Worm (Caenorhabditis elegans) whole organism, L2 larva: Measurements from ENCODE around the gene paqr-3.

Experiments
- C34F6.9 ChIP-seq: fragments of 150-350 bp; optimal IDR thresholded peaks from 2 replicates; lab custom pipeline; 2014; ENCODE audit warnings: missing biosample characterization, missing genetic modification characterization
- F13H6.1 ChIP-seq: sonication (generic microtip); optimal IDR thresholded peaks from 2 replicates; lab custom pipeline; 2016; ENCODE audit warnings: missing genetic modification characterization, missing compliant biosample characterization
- Y55F3AM.14 ChIP-seq: fragments of 200-800 bp; sonication (Bioruptor generic); optimal IDR thresholded peaks from 2 replicates; lab custom pipeline; 2018; ENCODE audit warnings: mild to moderate bottlenecking, missing genetic modification characterization, missing compliant biosample characterization
- alr-1 ChIP-seq: fragments of 150-350 bp; optimal IDR thresholded peaks from 2 replicates; lab custom pipeline; 2014; ENCODE audit warnings: missing biosample characterization, missing genetic modification characterization
- ama-1 ChIP-seq: fragments of 150-350 bp; optimal IDR thresholded peaks from 2 replicates; lab custom pipeline; 2018; ENCODE audit warnings: inconsistent platforms
- ceh-16 ChIP-seq: fragments of 150-350 bp; optimal IDR thresholded peaks from 2 replicates; lab custom pipeline; 2014; ENCODE audit warnings: missing biosample characterization, missing genetic modification characterization
- ceh-82 ChIP-seq: fragments of 150-350 bp; optimal IDR thresholded peaks from 2 replicates; lab custom pipeline; 2014; ENCODE audit warnings: missing biosample characterization, missing genetic modification characterization
- crh-2 ChIP-seq: sonication (generic microtip); optimal IDR thresholded peaks from 2 replicates; lab custom pipeline; 2017; ENCODE audit warnings: missing biosample characterization, missing genetic modification characterization
- egl-27 ChIP-seq: sonication (generic microtip); optimal IDR thresholded peaks from 3 replicates; lab custom pipeline; 2017; ENCODE audit warnings: missing biosample characterization, missing genetic modification reagents, missing genetic modification characterization
- elt-1 ChIP-seq: fragments of 150-350 bp; optimal IDR thresholded peaks from 2 replicates; lab custom pipeline; 2014; ENCODE audit warnings: missing biosample characterization, missing genetic modification characterization
- elt-3 ChIP-seq: sonication (generic microtip); optimal IDR thresholded peaks from 2 replicates; lab custom pipeline; 2017; ENCODE audit warnings: missing biosample characterization, missing genetic modification characterization
- fos-1 ChIP-seq: fragments of 150-350 bp; optimal IDR thresholded peaks from 2 replicates; lab custom pipeline; 2014; ENCODE audit warnings: missing biosample characterization, missing genetic modification characterization
- lin-11 ChIP-seq: fragments of 150-350 bp; sonication (generic microtip); optimal IDR thresholded peaks from 2 replicates; lab custom pipeline; 2014; ENCODE audit warnings: missing biosample characterization, missing genetic modification characterization, inconsistent platforms, mixed read lengths
- lin-13 ChIP-seq: fragments of 150-350 bp; optimal IDR thresholded peaks from 2 replicates; lab custom pipeline; 2014; ENCODE audit warnings: missing biosample characterization, missing genetic modification reagents, missing genetic modification characterization
- mab-5 ChIP-seq: fragments of 150-350 bp; optimal IDR thresholded peaks from 2 replicates; lab custom pipeline; 2014; ENCODE audit warnings: missing biosample characterization, missing genetic modification characterization
- mbf-1 ChIP-seq: sonication (generic microtip); optimal IDR thresholded peaks from 2 replicates; lab custom pipeline; 2017; ENCODE audit warnings: missing biosample characterization, missing genetic modification characterization
- nhr-11 ChIP-seq: fragments of 150-350 bp; optimal IDR thresholded peaks from 2 replicates; lab custom pipeline; 2014; ENCODE audit warnings: missing biosample characterization, missing genetic modification characterization
- nhr-12 ChIP-seq: fragments of 150-350 bp; optimal IDR thresholded peaks from 2 replicates; lab custom pipeline; 2014; ENCODE audit warnings: missing biosample characterization, missing genetic modification characterization
- nhr-129 ChIP-seq: fragments of 150-350 bp; optimal IDR thresholded peaks from 2 replicates; lab custom pipeline; 2014; ENCODE audit warnings: missing biosample characterization, missing genetic modification characterization
- nhr-21 ChIP-seq: fragments of 150-350 bp; optimal IDR thresholded peaks from 2 replicates; lab custom pipeline; 2014; ENCODE audit warnings: missing biosample characterization, missing genetic modification characterization
- nhr-237 ChIP-seq: fragments of 150-350 bp; optimal IDR thresholded peaks from 2 replicates; lab custom pipeline; 2014; ENCODE audit warnings: missing biosample characterization, missing genetic modification characterization
- nhr-25 ChIP-seq: fragments of 150-350 bp; sonication (generic microtip); optimal IDR thresholded peaks from 3 replicates; lab custom pipeline; 2014; ENCODE audit warnings: missing biosample characterization, missing genetic modification characterization
- nhr-6 ChIP-seq: fragments of 150-350 bp; optimal IDR thresholded peaks from 2 replicates; lab custom pipeline; 2014; ENCODE audit warnings: missing biosample characterization, missing genetic modification characterization
- peb-1 ChIP-seq: fragments of 150-350 bp; optimal IDR thresholded peaks from 2 replicates; lab custom pipeline; 2014; ENCODE audit warnings: missing biosample characterization, missing genetic modification characterization
- sem-4 ChIP-seq: fragments of 150-350 bp; optimal IDR thresholded peaks from 2 replicates; lab custom pipeline; 2014; ENCODE audit warnings: missing biosample characterization, missing genetic modification reagents, missing genetic modification characterization
- sma-9 ChIP-seq, 2 experiments: fragments of 150-350 bp in 1 of 2; sonication (generic microtip) in 1 of 2; optimal IDR thresholded peaks; 2 replicates each; lab custom pipeline; 2014 to 2016; ENCODE audit warnings: missing genetic modification characterization in 2 of 2, mild to moderate bottlenecking in 1 of 2, missing biosample characterization in 1 of 2, missing compliant biosample characterization in 1 of 2, missing genetic modification reagents in 1 of 2, moderate library complexity in 1 of 2
- unc-39 ChIP-seq: fragments of 150-350 bp; optimal IDR thresholded peaks from 2 replicates; lab custom pipeline; 2014; ENCODE audit warnings: missing biosample characterization, missing genetic modification characterization
- unc-55 ChIP-seq: fragments of 150-350 bp; sonication (generic microtip); optimal IDR thresholded peaks from 3 replicates; lab custom pipeline; 2014; ENCODE audit warnings: missing biosample characterization, missing genetic modification reagents, missing genetic modification characterization
- ztf-1 ChIP-seq: fragments of 200-800 bp; sonication (Bioruptor generic); conservative IDR thresholded peaks from 2 replicates; pipeline ENCODE4 v1.3.6; 2022; ENCODE audit warnings: missing genetic modification characterization, missing compliant biosample characterization
- ztf-11 ChIP-seq: sonication (generic microtip); optimal IDR thresholded peaks from 2 replicates; lab custom pipeline; 2017; ENCODE audit warnings: missing biosample characterization, missing genetic modification characterization
- ztf-4 ChIP-seq: fragments of 150-350 bp; optimal IDR thresholded peaks from 2 replicates; lab custom pipeline; 2014; ENCODE audit warnings: missing biosample characterization, missing genetic modification characterization

paqr-3 gene

ce11 chrIV:14387766-14388553 lies 4.5 kb upstream of the paqr-3 start:
- TF ChIP-seq ztf-1 (GFP tag; lab: Robert Waterston, UW) (no peak), crh-2 (tag; lab: Kevin White, UChicago) (no peak), nhr-25 (no peak), peb-1 (tag; lab: Kevin White, UChicago) (no peak)

- no peak for TF ChIP-seq unc-55 (GFP tag; lab: Kevin White, UChicago)
- peak; percentile 14 for TF ChIP-seq nhr-129 (tag; lab: Kevin White, UChicago)
- no peak for TF ChIP-seq F13H6.1 (tag; lab: Kevin White, UChicago)
- no peak for TF ChIP-seq nhr-12 (tag; lab: Kevin White, UChicago)
- no peak for TF ChIP-seq crh-2 (tag; lab: Kevin White, UChicago)
- no peak for TF ChIP-seq sem-4 (tag; lab: Kevin White, UChicago)
Observed at ce11 chrIV:14385140-14385539, 1.7 kb upstream of the paqr-3 start.

ce11 chrIV:14384194-14384593 lies 711 bp upstream of the paqr-3 start:
- TF ChIP-seq lin-13 (GFP tag; lab: Kevin White, UChicago) (no peak), nhr-237 (no peak), C34F6.9 (tag; lab: Kevin White, UChicago) (no peak), unc-39 (tag; lab: Kevin White, UChicago) (no peak), ztf-4 (no peak), peb-1 (tag; lab: Kevin White, UChicago) (no peak)

- TF ChIP-seq elt-1: no peak
- no peak for TF ChIP-seq mab-5 (tag; lab: Kevin White, UChicago)
- no peak for TF ChIP-seq ceh-16
- TF ChIP-seq F13H6.1 (tag; lab: Kevin White, UChicago): no peak
- no peak for TF ChIP-seq lin-11 (tag; lab: Kevin White, UChicago)
- TF ChIP-seq nhr-21 (tag; lab: Kevin White, UChicago): no peak
- TF ChIP-seq mbf-1 (tag; lab: Kevin White, UChicago): no peak
Observed at ce11 chrIV:14379191-14379590, 4.3 kb downstream of the paqr-3 start.

- TF ChIP-seq unc-55 (GFP tag; lab: Kevin White, UChicago) (no peak), lin-13 (GFP tag; lab: Kevin White, UChicago) (no peak), lin-11 (tag; lab: Kevin White, UChicago) (no peak), fos-1 (tag; lab: Kevin White, UChicago) (no peak), nhr-129 (tag; lab: Kevin White, UChicago) (no peak), nhr-6 (tag; lab: Kevin White, UChicago) (no peak), C34F6.9 (tag; lab: Kevin White, UChicago) (no peak), sma-9 (GFP tag; optimal IDR thresholded peaks at IDR 0.05; lab: Kevin White, UChicago) (no peak), sma-9 (tag; optimal IDR thresholded peaks at IDR 0.05; lab: Kevin White, UChicago) (no peak), ama-1 (lab: Kevin White, UChicago) (no peak), alr-1 (tag; lab: Kevin White, UChicago) (no peak), Y55F3AM.14 (GFP tag; lab: Kevin White, UChicago) (no peak), unc-39 (tag; lab: Kevin White, UChicago) (no peak), nhr-25 (no peak), F13H6.1 (tag; lab: Kevin White, UChicago) (no peak), nhr-21 (tag; lab: Kevin White, UChicago) (no peak)
Observed at ce11 chrIV:14377850-14378249, 5.6 kb downstream of the paqr-3 start.

ce11 chrIV:14377267-14377814 lies 6.1 kb downstream of the paqr-3 start:
- TF ChIP-seq egl-27 (tag; lab: Kevin White, UChicago) (no peak), ceh-16 (no peak), crh-2 (tag; lab: Kevin White, UChicago) (no peak), lin-11 (tag; lab: Kevin White, UChicago) (no peak), ceh-82 (tag; lab: Kevin White, UChicago) (no peak), nhr-11 (tag; lab: Kevin White, UChicago) (no peak), fos-1 (tag; lab: Kevin White, UChicago) (no peak), nhr-21 (tag; lab: Kevin White, UChicago) (no peak), Y55F3AM.14 (GFP tag; lab: Kevin White, UChicago) (no peak), peb-1 (tag; lab: Kevin White, UChicago) (no peak), ztf-11 (tag; lab: Kevin White, UChicago) (no peak), sem-4 (tag; lab: Kevin White, UChicago) (no peak), elt-3 (tag; lab: Kevin White, UChicago) (no peak), unc-39 (tag; lab: Kevin White, UChicago) (no peak), ztf-1 (GFP tag; lab: Robert Waterston, UW) (no peak)
- TF ChIP-seq, all 48 proteins: peak for 0
